Comparison of ENCODE assay signal across 1 fruit fly cellular context in the genomic region with DNA sequence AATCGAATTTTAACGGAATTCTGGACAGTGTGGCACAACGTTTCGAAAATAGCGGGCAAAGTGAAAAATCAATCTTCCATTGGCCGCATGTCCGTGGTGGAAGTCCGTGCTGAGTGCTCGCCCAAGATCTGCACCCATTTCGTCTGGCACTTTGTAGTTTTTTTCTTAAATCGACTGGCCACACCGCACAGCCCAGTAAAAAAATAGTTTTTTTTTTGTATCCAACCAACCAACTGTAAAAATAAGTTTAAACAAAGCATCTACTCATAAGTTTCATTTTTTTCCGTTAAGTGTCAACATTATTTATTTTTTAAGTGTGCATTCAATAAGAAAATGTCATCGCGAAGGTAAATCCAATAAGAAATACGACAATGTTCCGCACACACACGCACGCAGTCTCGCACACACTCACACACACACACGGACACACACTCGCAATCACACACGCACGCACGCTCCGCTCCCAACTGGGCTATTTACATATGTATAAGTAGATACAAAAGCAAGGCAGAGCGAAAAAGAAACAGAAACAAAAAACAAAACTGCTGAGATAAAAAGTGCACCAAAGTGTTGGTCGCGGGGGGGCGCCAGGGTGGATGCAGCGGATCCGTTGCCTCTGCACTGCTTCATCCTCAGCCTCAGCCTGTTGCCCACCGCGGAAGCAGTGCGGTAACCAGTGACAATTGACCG.
TF ChIP-seq lines count a peak whose summit lies in the region.

A gene (plus strand): TSS at position 163 of the 690 bp plus-strand sequence.

TF ChIP-seq in whole organism, embryonic, 481 proteins besides CTCF, POLR2A, EP300 and RAD21 (continued from another document and continues in another):
- TF ChIP-seq fru (optimal IDR thresholded peaks at IDR 0.05; lab: Kevin White, UChicago), result no peak
- peak; percentile 33 for TF ChIP-seq Fer1 (GFP tag; optimal IDR thresholded peaks at IDR 0.05; lab: Kevin White, UChicago)
- 0 out of 2 replicates have a peak, but pooled peaks have one; percentile 12 for TF ChIP-seq CG14441 (GFP tag; IDR thresholded peaks at IDR 0.05; lab: Robert Waterston, UW)
- peak; percentile 32 for TF ChIP-seq disco-r (GFP tag; optimal IDR thresholded peaks at IDR 0.05; lab: Kevin White, UChicago)
- TF ChIP-seq CG7987 (GFP tag; optimal IDR thresholded peaks at IDR 0.05; lab: Kevin White, UChicago), result no peak
- TF ChIP-seq tna (GFP tag; IDR thresholded peaks at IDR 0.05; lab: Robert Waterston, UW; ENCODE audit: partially characterized antibody), result no peak
- no peak for TF ChIP-seq NC2α (GFP tag; optimal IDR thresholded peaks at IDR 0.05; lab: Kevin White, UChicago)
- no peak for TF ChIP-seq D19A (tag; optimal IDR thresholded peaks at IDR 0.05; lab: Kevin White, UChicago)
- TF ChIP-seq CG17361 (GFP tag; IDR thresholded peaks at IDR 0.05; lab: Robert Waterston, UW), result peak; percentile 31; the same call in 1 of the 3 replicates
- no peak for TF ChIP-seq sima (GFP tag; optimal IDR thresholded peaks at IDR 0.05; lab: Kevin White, UChicago)
- no peak for TF ChIP-seq run (tag; optimal IDR thresholded peaks at IDR 0.05; lab: Kevin White, UChicago)
- TF ChIP-seq ci (GFP tag; IDR thresholded peaks at IDR 0.05; lab: Robert Waterston, UW), result peak; percentile 65; the same call in 1 of the 3 replicates
- TF ChIP-seq Atf-2 (GFP tag; optimal IDR thresholded peaks at IDR 0.05; lab: Kevin White, UChicago), result peak; percentile 6
- TF ChIP-seq Med (GFP tag; lab: Kevin White, UChicago), result peak; percentile 96
- TF ChIP-seq lab (GFP tag; optimal IDR thresholded peaks at IDR 0.05; lab: Kevin White, UChicago), result peak; percentile 3
- no peak for TF ChIP-seq CG11723 (GFP tag; optimal IDR thresholded peaks at IDR 0.05; lab: Kevin White, UChicago)
- TF ChIP-seq CG7271 (tag; optimal IDR thresholded peaks at IDR 0.05; lab: Kevin White, UChicago), result no peak
- no peak for TF ChIP-seq Gsc (GFP tag; IDR thresholded peaks at IDR 0.05; lab: Robert Waterston, UW)
- TF ChIP-seq mirr (GFP tag; optimal IDR thresholded peaks at IDR 0.05; lab: Kevin White, UChicago), result no peak
- TF ChIP-seq amos (GFP tag; IDR thresholded peaks at IDR 0.05; lab: Robert Waterston, UW; ENCODE audit: partially characterized antibody), result peak; percentile 58; the same call in 1 of the 2 replicates
- no peak for TF ChIP-seq CG1529 (GFP tag; optimal IDR thresholded peaks at IDR 0.05; lab: Kevin White, UChicago)
- no peak for TF ChIP-seq CG14667 (GFP tag; IDR thresholded peaks at IDR 0.05; lab: Robert Waterston, UW)
- TF ChIP-seq CG8290 (GFP tag; optimal IDR thresholded peaks at IDR 0.05; lab: Kevin White, UChicago), result peak; percentile 38
- TF ChIP-seq CG8290 (tag; optimal IDR thresholded peaks at IDR 0.05; lab: Kevin White, UChicago), result peak in 1 of 2 experiments; percentile 78
- TF ChIP-seq B-H2 (GFP tag; optimal IDR thresholded peaks at IDR 0.05; lab: Kevin White, UChicago), result peak; percentile 57
- TF ChIP-seq Hr51 (GFP tag; optimal IDR thresholded peaks at IDR 0.05; lab: Kevin White, UChicago), result peak; percentile 4 to 27
- peak; percentile 64 for TF ChIP-seq lilli (GFP tag; optimal IDR thresholded peaks at IDR 0.05; lab: Kevin White, UChicago)
- TF ChIP-seq kah (GFP tag; optimal IDR thresholded peaks at IDR 0.05; lab: Kevin White, UChicago), result no peak
- TF ChIP-seq CG4820 (GFP tag; optimal IDR thresholded peaks at IDR 0.05; lab: Kevin White, UChicago), result no peak
- TF ChIP-seq fu2 (GFP tag; optimal IDR thresholded peaks at IDR 0.05; lab: Kevin White, UChicago), result peak; percentile 41
- TF ChIP-seq E2f2 (GFP tag; IDR thresholded peaks at IDR 0.05; lab: Robert Waterston, UW), result peak; percentile 83
- no peak; the same call in 1 of the 2 replicates for TF ChIP-seq lmd (GFP tag; IDR thresholded peaks at IDR 0.05; lab: Robert Waterston, UW)
- TF ChIP-seq onecut (GFP tag; IDR thresholded peaks at IDR 0.05; lab: Robert Waterston, UW), result peak; percentile 94
- no peak for TF ChIP-seq sna (GFP tag; IDR thresholded peaks at IDR 0.05; lab: Robert Waterston, UW; ENCODE audit: partially characterized antibody)
- TF ChIP-seq Sry-β (GFP tag; optimal IDR thresholded peaks at IDR 0.05; lab: Kevin White, UChicago), result no peak
- no peak for TF ChIP-seq CG33557 (GFP tag; optimal IDR thresholded peaks at IDR 0.05; lab: Kevin White, UChicago)
- TF ChIP-seq bsh (GFP tag; optimal IDR thresholded peaks at IDR 0.05; lab: Kevin White, UChicago), result peak in 1 of 2 experiments; percentile 90
- TF ChIP-seq CG30020 (tag; optimal IDR thresholded peaks at IDR 0.05; lab: Kevin White, UChicago), result no peak
- 0 out of 2 replicates have a peak, but pooled peaks have one; percentile 34 for TF ChIP-seq CG11085 (GFP tag; IDR thresholded peaks at IDR 0.05; lab: Robert Waterston, UW)
- TF ChIP-seq mld (GFP tag; IDR thresholded peaks at IDR 0.05; lab: Robert Waterston, UW; ENCODE audit: partially characterized antibody), result no peak
- peak; percentile 35 for TF ChIP-seq CG12769 (tag; optimal IDR thresholded peaks at IDR 0.05; lab: Kevin White, UChicago)
- peak; percentile 31 for TF ChIP-seq CG30403 (GFP tag; optimal IDR thresholded peaks at IDR 0.05; lab: Kevin White, UChicago)
- TF ChIP-seq en (GFP tag; optimal IDR thresholded peaks at IDR 0.05; lab: Kevin White, UChicago), result no peak
- TF ChIP-seq Dip2 (GFP tag; IDR thresholded peaks at IDR 0.05; lab: Robert Waterston, UW), result no peak
- TF ChIP-seq CG18619 (GFP tag; optimal IDR thresholded peaks at IDR 0.05; lab: Kevin White, UChicago), result peak; percentile 29
- TF ChIP-seq odd (GFP tag; optimal IDR thresholded peaks at IDR 0.05; lab: Kevin White, UChicago), result no peak
- TF ChIP-seq HmgD (GFP tag; optimal IDR thresholded peaks at IDR 0.05; lab: Kevin White, UChicago), result peak; percentile 81
- TF ChIP-seq CG16779 (GFP tag; IDR thresholded peaks at IDR 0.05; lab: Robert Waterston, UW), result no peak
- TF ChIP-seq CG6254 (GFP tag; optimal IDR thresholded peaks at IDR 0.05; lab: Kevin White, UChicago), result peak; percentile 20
- TF ChIP-seq Oli (tag; optimal IDR thresholded peaks at IDR 0.05; lab: Kevin White, UChicago), result no peak
- no peak for TF ChIP-seq corto (GFP tag; optimal IDR thresholded peaks at IDR 0.05; lab: Kevin White, UChicago)
- peak; percentile 40 for TF ChIP-seq Xbp1 (GFP tag; optimal IDR thresholded peaks at IDR 0.05; lab: Kevin White, UChicago)
- no peak for TF ChIP-seq HLH3B (GFP tag; IDR thresholded peaks at IDR 0.05; lab: Robert Waterston, UW)
- TF ChIP-seq Atf3 (GFP tag; optimal IDR thresholded peaks at IDR 0.05; lab: Kevin White, UChicago), result no peak
- no peak for TF ChIP-seq CG7556 (GFP tag; optimal IDR thresholded peaks at IDR 0.05; lab: Kevin White, UChicago)
- TF ChIP-seq sd (tag; optimal IDR thresholded peaks at IDR 0.05; lab: Kevin White, UChicago), result peak; percentile 35
- peak; percentile 99 for TF ChIP-seq nom (GFP tag; optimal IDR thresholded peaks at IDR 0.05; lab: Kevin White, UChicago)
- no peak for TF ChIP-seq nerfin-2 (GFP tag; IDR thresholded peaks at IDR 0.05; lab: Robert Waterston, UW; ENCODE audit: partially characterized antibody)
- no peak for TF ChIP-seq CG30431 (GFP tag; optimal IDR thresholded peaks at IDR 0.05; lab: Kevin White, UChicago)
- TF ChIP-seq repo (GFP tag; optimal IDR thresholded peaks at IDR 0.05; lab: Kevin White, UChicago), result no peak
- TF ChIP-seq CG6791 (GFP tag; IDR thresholded peaks at IDR 0.05; lab: Robert Waterston, UW; ENCODE audit: partially characterized antibody), result 0 out of 3 replicates have a peak, but pooled peaks have one; percentile 31
- TF ChIP-seq Rx (GFP tag; IDR thresholded peaks at IDR 0.05; lab: Robert Waterston, UW), result peak; percentile 37; the same call in 1 of the 2 replicates
- peak; percentile 28 for TF ChIP-seq CG12942 (GFP tag; optimal IDR thresholded peaks at IDR 0.05; lab: Kevin White, UChicago)
- TF ChIP-seq cato (GFP tag; optimal IDR thresholded peaks at IDR 0.05; lab: Kevin White, UChicago; ENCODE audit: borderline replicate concordance), result no peak
- TF ChIP-seq gsb-n (tag; optimal IDR thresholded peaks at IDR 0.05; lab: Kevin White, UChicago), result peak; percentile 16
- TF ChIP-seq CG11398 (GFP tag; optimal IDR thresholded peaks at IDR 0.05; lab: Kevin White, UChicago), result peak; percentile 11
- no peak for TF ChIP-seq vnd (GFP tag; IDR thresholded peaks at IDR 0.05; lab: Robert Waterston, UW; ENCODE audit: partially characterized antibody)
- TF ChIP-seq gsb (GFP tag; IDR thresholded peaks at IDR 0.05; lab: Robert Waterston, UW), result no peak
- TF ChIP-seq salm (tag; optimal IDR thresholded peaks at IDR 0.05; lab: Kevin White, UChicago), result no peak
- TF ChIP-seq bbx (GFP tag; IDR thresholded peaks at IDR 0.05; lab: Robert Waterston, UW; ENCODE audit: partially characterized antibody), result peak; percentile 48; the same call in 1 of the 2 replicates
- no peak for TF ChIP-seq CG16863 (GFP tag; optimal IDR thresholded peaks at IDR 0.05; lab: Kevin White, UChicago)
- TF ChIP-seq gce (GFP tag; IDR thresholded peaks at IDR 0.05; lab: Robert Waterston, UW), result no peak
- no peak for TF ChIP-seq CG7357 (GFP tag; IDR thresholded peaks at IDR 0.05; lab: Robert Waterston, UW)
- TF ChIP-seq insv (GFP tag; optimal IDR thresholded peaks at IDR 0.05; lab: Kevin White, UChicago), result peak; percentile 39 to 95
- TF ChIP-seq vvl (GFP tag; IDR thresholded peaks at IDR 0.05; lab: Robert Waterston, UW), result peak; percentile 25; the same call in 1 of the 2 replicates
- TF ChIP-seq Hr39 (optimal IDR thresholded peaks at IDR 0.05; lab: Kevin White, UChicago), result no peak
- TF ChIP-seq vfl (GFP tag; optimal IDR thresholded peaks at IDR 0.05; lab: Kevin White, UChicago), result peak; percentile 32
- TF ChIP-seq knrl (GFP tag; IDR thresholded peaks at IDR 0.05; lab: Robert Waterston, UW; ENCODE audit: partially characterized antibody), result peak; percentile 21; the same call in 1 of the 3 replicates
- TF ChIP-seq ssp (GFP tag; IDR thresholded peaks at IDR 0.05; lab: Robert Waterston, UW), result peak; percentile 19; the same call in 1 of the 2 replicates
- no peak for TF ChIP-seq Ada2b (GFP tag; IDR thresholded peaks at IDR 0.05; lab: Robert Waterston, UW)
- no peak for TF ChIP-seq sim (GFP tag; IDR thresholded peaks at IDR 0.05; lab: Robert Waterston, UW)
- TF ChIP-seq H15 (GFP tag; IDR thresholded peaks at IDR 0.05; lab: Robert Waterston, UW), result no peak
- TF ChIP-seq Adf1 (GFP tag; IDR thresholded peaks at IDR 0.05; lab: Robert Waterston, UW), result no peak
- no peak for TF ChIP-seq CG1233 (GFP tag; optimal IDR thresholded peaks at IDR 0.05; lab: Kevin White, UChicago)
- TF ChIP-seq sob (GFP tag; IDR thresholded peaks at IDR 0.05; lab: Robert Waterston, UW), result peak; percentile 71; the same call in 1 of the 2 replicates
- no peak for TF ChIP-seq D19B (GFP tag; optimal IDR thresholded peaks at IDR 0.05; lab: Kevin White, UChicago)
- TF ChIP-seq CG10543 (GFP tag; optimal IDR thresholded peaks at IDR 0.05; lab: Kevin White, UChicago), result peak; percentile 72
- peak; percentile 53 for TF ChIP-seq Asciz (GFP tag; optimal IDR thresholded peaks at IDR 0.05; lab: Kevin White, UChicago)
- peak; percentile 34 for TF ChIP-seq ems (GFP tag; optimal IDR thresholded peaks at IDR 0.05; lab: Kevin White, UChicago)
- TF ChIP-seq Lpt (GFP tag; optimal IDR thresholded peaks at IDR 0.05; lab: Kevin White, UChicago), result no peak
- TF ChIP-seq pum (GFP tag; optimal IDR thresholded peaks at IDR 0.05; lab: Kevin White, UChicago), result peak; percentile 53
- TF ChIP-seq inv (GFP tag; IDR thresholded peaks at IDR 0.05; lab: Robert Waterston, UW; ENCODE audit: partially characterized antibody), result 0 out of 2 replicates have a peak, but pooled peaks have one; percentile 16
- peak; percentile 60 for TF ChIP-seq Antp (GFP tag; optimal IDR thresholded peaks at IDR 0.05; lab: Kevin White, UChicago)
- peak; percentile 82 for TF ChIP-seq CG32772 (GFP tag; IDR thresholded peaks at IDR 0.05; lab: Robert Waterston, UW)
- peak; percentile 11 for TF ChIP-seq Meics (GFP tag; optimal IDR thresholded peaks at IDR 0.05; lab: Kevin White, UChicago)
- no peak for TF ChIP-seq eve (GFP tag; optimal IDR thresholded peaks at IDR 0.05; lab: Kevin White, UChicago)
- no peak for TF ChIP-seq CG6654 (GFP tag; optimal IDR thresholded peaks at IDR 0.05; lab: Kevin White, UChicago)
- TF ChIP-seq CG4854 (GFP tag; optimal IDR thresholded peaks at IDR 0.05; lab: Kevin White, UChicago), result peak; percentile 7
- TF ChIP-seq CG14014 (GFP tag; IDR thresholded peaks at IDR 0.05; lab: Robert Waterston, UW), result no peak
- TF ChIP-seq Mes4 (GFP tag; optimal IDR thresholded peaks at IDR 0.05; lab: Kevin White, UChicago), result no peak
- TF ChIP-seq tx (GFP tag; optimal IDR thresholded peaks at IDR 0.05; lab: Kevin White, UChicago), result peak; percentile 49
- TF ChIP-seq Dad (GFP tag; optimal IDR thresholded peaks at IDR 0.05; lab: Kevin White, UChicago), result peak; percentile 26
- TF ChIP-seq CG18476 (GFP tag; optimal IDR thresholded peaks at IDR 0.05; lab: Kevin White, UChicago), result peak; percentile 11
- peak; percentile 62 for TF ChIP-seq Sin3A (optimal IDR thresholded peaks at IDR 0.05; lab: Kevin White, UChicago)
- no peak for TF ChIP-seq br (optimal IDR thresholded peaks at IDR 0.05; lab: Kevin White, UChicago)
- peak; percentile 54 for TF ChIP-seq ato (GFP tag; IDR thresholded peaks at IDR 0.05; lab: Robert Waterston, UW; ENCODE audit: partially characterized antibody)
- TF ChIP-seq HmgZ (tag; optimal IDR thresholded peaks at IDR 0.05; lab: Kevin White, UChicago), result peak; percentile 80
- TF ChIP-seq nau (GFP tag; optimal IDR thresholded peaks at IDR 0.05; lab: Kevin White, UChicago), result no peak
- TF ChIP-seq pan (optimal IDR thresholded peaks at IDR 0.05; lab: Kevin White, UChicago), result no peak
- no peak for TF ChIP-seq pan (GFP tag; optimal IDR thresholded peaks at IDR 0.05 in 1 of 2, IDR thresholded peaks at IDR 0.05 in 1 of 2)
- TF ChIP-seq aop (GFP tag; IDR thresholded peaks at IDR 0.05; lab: Robert Waterston, UW), result no peak
- TF ChIP-seq dmrt99B (tag; optimal IDR thresholded peaks at IDR 0.05; lab: Kevin White, UChicago), result no peak
- no peak for TF ChIP-seq CG3838 (GFP tag; optimal IDR thresholded peaks at IDR 0.05; lab: Kevin White, UChicago)
- TF ChIP-seq CHES-1-like (GFP tag; optimal IDR thresholded peaks at IDR 0.05; lab: Kevin White, UChicago), result peak; percentile 63
- peak; percentile 22 for TF ChIP-seq caup (GFP tag; optimal IDR thresholded peaks at IDR 0.05; lab: Kevin White, UChicago; ENCODE audit: severe bottlenecking)
- TF ChIP-seq MTF-1 (GFP tag; optimal IDR thresholded peaks at IDR 0.05; lab: Kevin White, UChicago; ENCODE audit: borderline replicate concordance), result no peak
- TF ChIP-seq ftz-f1 (GFP tag; optimal IDR thresholded peaks at IDR 0.05; lab: Kevin White, UChicago), result peak; percentile 67
- no peak for TF ChIP-seq hbn (GFP tag; IDR thresholded peaks at IDR 0.05; lab: Robert Waterston, UW; ENCODE audit: partially characterized antibody)
- peak; percentile 47 for TF ChIP-seq CG3163 (GFP tag; optimal IDR thresholded peaks at IDR 0.05; lab: Kevin White, UChicago)
- TF ChIP-seq da (GFP tag; optimal IDR thresholded peaks at IDR 0.05; lab: Kevin White, UChicago), result no peak
